Worm (Caenorhabditis elegans) whole organism, L4 larva: Measurements from ENCODE around the gene W07G1.1.
A peak's percentile ranks its signal among the peaks of the same experiment; 100 is the strongest.

ENCODE experiments used
- D1046.2 ChIP-seq: fragments of 200-800 bp; sonication (Bioruptor generic); IDR thresholded peaks from 2 replicates; pipeline ENCODE4 v1.3.6; 2022; ENCODE audit warnings: missing genetic modification characterization, missing compliant biosample characterization
- T20F7.1 ChIP-seq: fragments of 200-800 bp; sonication (Bioruptor generic); optimal IDR thresholded peaks from 2 replicates; lab custom pipeline; 2018; ENCODE audit warnings: mild to moderate bottlenecking, missing genetic modification characterization, missing compliant biosample characterization
- T26A8.4 ChIP-seq: fragments of 200-800 bp; sonication (Bioruptor generic); IDR thresholded peaks from 2 replicates; pipeline ENCODE4 v1.3.6; 2022; ENCODE audit warnings: missing genetic modification characterization, missing compliant biosample characterization
- Y5F2A.4 ChIP-seq: fragments of 200-800 bp; sonication (Bioruptor generic); optimal IDR thresholded peaks from 2 replicates; lab custom pipeline; 2018; ENCODE audit warnings: mild to moderate bottlenecking, missing genetic modification characterization, missing compliant biosample characterization
- Y75B8A.6 ChIP-seq: fragments of 200-800 bp; sonication (Bioruptor generic); IDR thresholded peaks from 2 replicates; pipeline ENCODE4 v1.3.6; 2022; ENCODE audit warnings: missing genetic modification reagents, missing genetic modification characterization, missing compliant biosample characterization
- aha-1 ChIP-seq: fragments of 150-350 bp; peaks from one replicate; lab custom pipeline; 2014; ENCODE audit warnings: missing biosample characterization, missing genetic modification characterization
- ama-1 ChIP-seq: fragments of 150-350 bp; optimal IDR thresholded peaks from 2 replicates; lab custom pipeline; 2014; ENCODE audit warnings: inconsistent platforms, mixed read lengths
- attf-4 ChIP-seq: sonication (generic microtip); optimal IDR thresholded peaks from 3 replicates; lab custom pipeline; 2017; ENCODE audit warnings: missing biosample characterization, missing genetic modification characterization
- ceh-20 ChIP-seq: fragments of 200-800 bp; sonication (Bioruptor generic); IDR thresholded peaks from 2 replicates; pipeline ENCODE4 v1.3.6; 2022; ENCODE audit warnings: missing genetic modification reagents, missing genetic modification characterization, missing compliant biosample characterization
- ceh-28 ChIP-seq: fragments of 150-350 bp; optimal IDR thresholded peaks from 2 replicates; lab custom pipeline; 2014; ENCODE audit warnings: missing biosample characterization, missing genetic modification reagents, missing genetic modification characterization
- cey-2 ChIP-seq: sonication (generic microtip); optimal IDR thresholded peaks from 3 replicates; lab custom pipeline; 2017; ENCODE audit warnings: missing genetic modification characterization, mild to moderate bottlenecking, missing compliant biosample characterization, antibody characterized with exemption, borderline replicate concordance; ENCODE audit not compliant: insufficient read depth
- daf-12 ChIP-seq: fragments of 150-350 bp; optimal IDR thresholded peaks from 2 replicates; lab custom pipeline; 2014; ENCODE audit warnings: missing biosample characterization, missing genetic modification reagents, missing genetic modification characterization
- daf-16 ChIP-seq, 3 experiments: sonication (generic microtip); optimal IDR thresholded peaks; 2 replicates each; lab custom pipeline; 2016 to 2017; ENCODE audit warnings: missing genetic modification characterization in 3 of 3, missing genetic modification reagents in 3 of 3, mild to moderate bottlenecking in 2 of 3, missing compliant biosample characterization in 2 of 3, missing biosample characterization in 1 of 3, moderate library complexity in 1 of 3
- daf-8 ChIP-seq: fragments of 200-800 bp; sonication (Bioruptor generic); IDR thresholded peaks from 2 replicates; pipeline ENCODE4 v1.3.6; 2022; ENCODE audit warnings: missing genetic modification characterization, missing compliant biosample characterization
- dmd-6 ChIP-seq: fragments of 200-800 bp; sonication (Bioruptor generic); IDR thresholded peaks from 2 replicates; pipeline ENCODE4 v1.3.6; 2022; ENCODE audit warnings: missing genetic modification reagents, missing genetic modification characterization, missing compliant biosample characterization
- dve-1 ChIP-seq: sonication (generic microtip); optimal IDR thresholded peaks from 2 replicates; lab custom pipeline; 2017; ENCODE audit warnings: antibody characterized with exemption, mild to moderate bottlenecking, missing genetic modification characterization, missing compliant biosample characterization; ENCODE audit not compliant: insufficient read depth
- egl-27 ChIP-seq: sonication (generic microtip); optimal IDR thresholded peaks from 3 replicates; lab custom pipeline; 2017; ENCODE audit warnings: missing biosample characterization, missing genetic modification reagents, missing genetic modification characterization
- egl-43 ChIP-seq: fragments of 200-800 bp; sonication (Bioruptor generic); IDR thresholded peaks from 2 replicates; pipeline ENCODE4 v1.3.6; 2022; ENCODE audit warnings: missing genetic modification reagents, missing genetic modification characterization, missing compliant biosample characterization
- fos-1 ChIP-seq: fragments of 150-350 bp; optimal IDR thresholded peaks from 2 replicates; lab custom pipeline; 2014; ENCODE audit warnings: missing biosample characterization, missing genetic modification characterization
- hif-1 ChIP-seq, 2 experiments: sonication (generic microtip); optimal IDR thresholded peaks; 2 replicates each; lab custom pipeline; 2016 to 2017; ENCODE audit warnings: missing compliant biosample characterization in 2 of 2, missing genetic modification characterization in 2 of 2, missing genetic modification reagents in 2 of 2, missing genotype in 2 of 2, mild to moderate bottlenecking in 1 of 2
- hlh-30 ChIP-seq: sonication (generic microtip); optimal IDR thresholded peaks from 2 replicates; lab custom pipeline; 2017; ENCODE audit warnings: antibody characterized with exemption, mild to moderate bottlenecking, missing genetic modification characterization, missing compliant biosample characterization; ENCODE audit not compliant: insufficient read depth
- lin-15B ChIP-seq: fragments of 150-350 bp; sonication (generic microtip); optimal IDR thresholded peaks from 3 replicates; lab custom pipeline; 2014; ENCODE audit warnings: missing biosample characterization, missing genetic modification characterization
- lir-3 ChIP-seq: sonication (generic microtip); optimal IDR thresholded peaks from 2 replicates; lab custom pipeline; 2016; ENCODE audit warnings: mild to moderate bottlenecking, missing genetic modification characterization, missing compliant biosample characterization
- lsy-2 ChIP-seq, 2 experiments: fragments of 150-350 bp in 1 of 2; sonication (generic microtip) in 1 of 2; optimal IDR thresholded peaks; 2 replicates each; lab custom pipeline; 2014 to 2017; ENCODE audit warnings: missing biosample characterization in 2 of 2, missing genetic modification characterization in 2 of 2
- madf-9 ChIP-seq: fragments of 200-800 bp; sonication (Bioruptor generic); conservative IDR thresholded peaks from 2 replicates; pipeline ENCODE4 v1.3.6; 2022; ENCODE audit warnings: missing genetic modification reagents, missing genetic modification characterization, missing compliant biosample characterization
- mdl-1 ChIP-seq, 2 experiments: fragments of 150-350 bp in 1 of 2; sonication (generic microtip) in 1 of 2; optimal IDR thresholded peaks; 2 replicates each; lab custom pipeline; 2014 to 2017; ENCODE audit warnings: missing biosample characterization in 2 of 2, missing genetic modification characterization in 2 of 2
- mep-1 ChIP-seq: fragments of 150-350 bp; sonication (generic microtip); optimal IDR thresholded peaks from 3 replicates; lab custom pipeline; 2014; ENCODE audit warnings: missing biosample characterization, missing genetic modification characterization
- mes-2 ChIP-seq: sonication (generic microtip); optimal IDR thresholded peaks from 2 replicates; lab custom pipeline; 2016; ENCODE audit warnings: missing genotype, mild to moderate bottlenecking, missing genetic modification characterization, missing compliant biosample characterization; ENCODE audit not compliant: poor library complexity, severe bottlenecking
- mxl-2 ChIP-seq: fragments of 200-800 bp; sonication (Bioruptor generic); conservative IDR thresholded peaks from 2 replicates; pipeline ENCODE4 v1.3.6; 2022; ENCODE audit warnings: missing genetic modification reagents, missing genetic modification characterization, missing compliant biosample characterization
- mxl-3 ChIP-seq: fragments of 200-800 bp; sonication (Bioruptor generic); optimal IDR thresholded peaks from 2 replicates; lab custom pipeline; 2018; ENCODE audit warnings: mild to moderate bottlenecking, missing genetic modification characterization, missing compliant biosample characterization
- nhr-111 ChIP-seq: fragments of 200-800 bp; sonication (Bioruptor generic); optimal IDR thresholded peaks from 2 replicates; lab custom pipeline; 2018; ENCODE audit warnings: mild to moderate bottlenecking, missing genetic modification characterization, missing compliant biosample characterization
- nhr-42 ChIP-seq: fragments of 200-800 bp; sonication (Bioruptor generic); IDR thresholded peaks from 2 replicates; pipeline ENCODE4 v1.3.6; 2022; ENCODE audit warnings: missing genetic modification characterization, missing compliant biosample characterization
- nhr-48 ChIP-seq: sonication (generic microtip); optimal IDR thresholded peaks from 2 replicates; lab custom pipeline; 2016; ENCODE audit warnings: mild to moderate bottlenecking, missing genetic modification characterization, missing compliant biosample characterization
- nhr-77 ChIP-seq: fragments of 150-350 bp; optimal IDR thresholded peaks from 2 replicates; lab custom pipeline; 2014; ENCODE audit warnings: missing biosample characterization, missing genetic modification characterization
- pqm-1 ChIP-seq: sonication (generic microtip); optimal IDR thresholded peaks from 2 replicates; lab custom pipeline; 2017; ENCODE audit warnings: missing biosample characterization, missing genetic modification characterization
- rbr-2 ChIP-seq: sonication (generic microtip); optimal IDR thresholded peaks from 2 replicates; lab custom pipeline; 2016; ENCODE audit warnings: missing genotype, missing genetic modification characterization, missing compliant biosample characterization
- saeg-2 ChIP-seq: fragments of 200-800 bp; sonication (Bioruptor generic); IDR thresholded peaks from 2 replicates; pipeline ENCODE4 v1.3.6; 2022; ENCODE audit warnings: missing genetic modification reagents, missing genetic modification characterization, missing compliant biosample characterization
- sdz-12 ChIP-seq: fragments of 200-800 bp; sonication (Bioruptor generic); optimal IDR thresholded peaks from 2 replicates; lab custom pipeline; 2018; ENCODE audit warnings: mild to moderate bottlenecking, missing genetic modification characterization, missing compliant biosample characterization
- set-16 ChIP-seq: fragments of 200-800 bp; sonication (Bioruptor generic); IDR thresholded peaks from 2 replicates; pipeline ENCODE4 v1.3.6; 2022; ENCODE audit warnings: missing genetic modification reagents, missing genetic modification characterization, missing compliant biosample characterization
- skn-1 ChIP-seq: fragments of 150-350 bp; optimal IDR thresholded peaks from 2 replicates; lab custom pipeline; 2014; ENCODE audit warnings: missing biosample characterization, missing genetic modification characterization
- tra-1 ChIP-seq: fragments of 200-800 bp; sonication (Bioruptor generic); IDR thresholded peaks from 2 replicates; pipeline ENCODE4 v1.3.6; 2022; ENCODE audit warnings: missing genetic modification reagents, missing genetic modification characterization, missing compliant biosample characterization
- unc-130 ChIP-seq: sonication (generic microtip); optimal IDR thresholded peaks from 2 replicates; lab custom pipeline; 2016; ENCODE audit warnings: missing genetic modification reagents, missing genetic modification characterization, missing compliant biosample characterization
- unc-62 ChIP-seq, 3 experiments: fragments of 150-350 bp in 1 of 3; sonication (generic microtip); optimal IDR thresholded peaks in 2 of 3; peaks in 1 of 3; 1 replicate in 1 of 3; 2 replicates in 2 of 3; lab custom pipeline; 2014 to 2017; ENCODE audit warnings: missing biosample characterization in 3 of 3, missing genetic modification characterization in 3 of 3, missing genetic modification reagents in 3 of 3, missing genotype in 1 of 3
- ztf-11 ChIP-seq: fragments of 150-350 bp; optimal IDR thresholded peaks from 2 replicates; lab custom pipeline; 2014; ENCODE audit warnings: missing biosample characterization, missing genetic modification characterization

The W07G1.1 gene

DNA sequence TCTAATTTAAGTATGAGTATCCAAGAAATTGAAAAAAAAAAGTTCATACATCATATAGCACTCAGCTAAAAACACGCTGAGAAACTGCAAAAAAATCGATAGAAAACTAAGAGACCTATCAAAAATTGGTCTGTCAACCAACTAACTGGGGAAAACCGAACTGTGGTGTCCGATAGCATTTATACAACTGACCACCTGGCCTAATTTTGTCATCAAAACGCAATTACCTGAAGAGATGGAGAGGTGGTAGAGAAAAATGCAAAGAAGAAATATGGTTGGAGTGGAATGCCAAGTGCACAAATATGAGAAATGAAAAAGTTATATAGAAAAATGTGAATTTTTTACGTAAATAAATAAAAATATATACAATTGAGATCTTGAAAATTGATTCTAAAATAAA, 34.1 kb upstream of the W07G1.1 start, which contains the start of gene Y39G8B.1 (continued):
- peak; percentile 46 for TF ChIP-seq nhr-77 (tag; lab: Kevin White, UChicago)
- no peak for TF ChIP-seq rbr-2 (tag; lab: Kevin White, UChicago)
- no peak for TF ChIP-seq daf-16 (GFP tag; optimal IDR thresholded peaks at IDR 0.05; lab: Kevin White, UChicago)
- TF ChIP-seq daf-16 (tag; optimal IDR thresholded peaks at IDR 0.05; lab: Kevin White, UChicago), result peak; percentile 41
- no peak for TF ChIP-seq Y75B8A.6
- TF ChIP-seq pqm-1 (tag; lab: Kevin White, UChicago), result peak; percentile 5
- TF ChIP-seq mdl-1 (tag; optimal IDR thresholded peaks at IDR 0.05; lab: Kevin White, UChicago), result peak in 1 of 2 experiments; percentile 29
- TF ChIP-seq lsy-2 (tag; optimal IDR thresholded peaks at IDR 0.05; lab: Kevin White, UChicago), result peak in 1 of 2 experiments; percentile 40
- TF ChIP-seq hlh-30 (tag; lab: Kevin White, UChicago), result peak; percentile 15
- TF ChIP-seq Y5F2A.4, result no peak
- peak; percentile 17 for TF ChIP-seq mxl-3
- TF ChIP-seq mxl-2 (GFP tag; lab: Robert Waterston, UW), result no peak
- TF ChIP-seq mes-2 (tag; lab: Kevin White, UChicago), result peak; percentile 36
- no peak for TF ChIP-seq daf-8 (GFP tag; lab: Robert Waterston, UW)
- TF ChIP-seq ceh-20 (GFP tag; lab: Robert Waterston, UW), result no peak
- no peak for TF ChIP-seq fos-1
- no peak for TF ChIP-seq nhr-48
- no peak for TF ChIP-seq nhr-111 (GFP tag; lab: Kevin White, UChicago)
- TF ChIP-seq sdz-12 (GFP tag; lab: Kevin White, UChicago), result no peak
- no peak for TF ChIP-seq skn-1 (tag; lab: Kevin White, UChicago)
- no peak for TF ChIP-seq lir-3 (tag; lab: Kevin White, UChicago)
- TF ChIP-seq dve-1 (tag; lab: Kevin White, UChicago), result peak; percentile 60
- no peak for TF ChIP-seq hif-1 (tag; optimal IDR thresholded peaks at IDR 0.05; lab: Kevin White, UChicago)
- no peak for TF ChIP-seq set-16 (GFP tag; lab: Robert Waterston, UW)
- 0 out of 2 replicates have a peak, but pooled peaks have one; percentile 19 for TF ChIP-seq dmd-6 (GFP tag; lab: Robert Waterston, UW)
- TF ChIP-seq unc-62 (GFP tag; optimal IDR thresholded peaks at IDR 0.05 in 1 of 2; lab: Kevin White, UChicago), result peak in 1 of 2 experiments; percentile 79
- no peak for TF ChIP-seq unc-62 (tag; optimal IDR thresholded peaks at IDR 0.05; lab: Kevin White, UChicago)
- no peak for TF ChIP-seq ama-1 (lab: Kevin White, UChicago)
- TF ChIP-seq lin-15B (tag; lab: Kevin White, UChicago), result no peak
- TF ChIP-seq tra-1, result no peak
- TF ChIP-seq ceh-28 (tag; lab: Kevin White, UChicago), result no peak
- TF ChIP-seq mep-1 (tag; lab: Kevin White, UChicago), result peak; percentile 32
- no peak for TF ChIP-seq D1046.2
- TF ChIP-seq, all 104 proteins: peak for 15

DNA sequence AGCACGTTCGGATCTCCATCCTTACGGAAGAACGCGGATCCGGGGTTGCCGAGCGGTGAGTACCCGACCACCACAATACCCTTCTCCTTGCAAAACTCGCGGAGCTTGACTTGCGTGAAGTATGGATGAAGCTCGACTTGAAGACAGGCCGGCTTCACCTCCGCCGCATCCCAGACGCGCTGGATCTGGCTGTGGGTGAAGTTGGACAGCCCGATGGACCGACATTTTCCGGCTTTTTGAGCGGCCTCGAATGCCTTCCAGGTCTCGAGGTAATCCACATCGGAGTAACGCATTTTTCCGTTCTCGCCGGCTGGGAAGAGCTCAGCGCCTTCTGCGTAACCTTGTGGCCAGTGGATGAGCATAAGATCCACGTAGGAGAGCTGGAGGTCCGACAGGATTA, 32.8 kb upstream of the W07G1.1 start:
- TF ChIP-seq nhr-42 (GFP tag; lab: Robert Waterston, UW) (peak; percentile 54), egl-43 (GFP tag; lab: Robert Waterston, UW) (0 out of 2 replicates have a peak, but pooled peaks have one; percentile 32), ztf-11 (tag; lab: Kevin White, UChicago) (no peak), aha-1 (tag; lab: Kevin White, UChicago) (peak; percentile 87), egl-27 (no peak), set-16 (GFP tag; lab: Robert Waterston, UW) (peak; percentile 82)
- TF ChIP-seq, all 104 proteins: peak for 4

DNA sequence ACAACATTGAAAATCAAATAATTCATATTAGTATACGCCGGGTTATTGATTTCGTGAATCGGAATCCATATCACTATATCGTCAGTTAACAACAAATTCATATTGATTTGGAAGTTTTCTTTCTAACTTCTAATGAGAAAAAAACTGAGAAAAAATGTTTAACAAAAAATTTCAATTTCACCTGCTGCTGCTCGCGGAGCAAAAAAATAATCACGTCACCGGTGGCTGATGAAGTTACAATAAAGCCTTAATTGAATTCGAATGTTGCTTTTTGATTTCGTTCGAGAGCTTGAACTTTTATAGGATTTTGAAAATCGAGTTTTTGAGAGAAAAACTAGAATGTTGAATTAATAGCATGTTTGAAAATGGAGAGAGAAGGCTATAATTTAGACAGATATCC, 29.5 kb upstream of the W07G1.1 start, which contains the start of gene sre-43:
Gene sre-43 (minus strand): TSS at position 101 of the 400 bp plus-strand sequence.
- TF ChIP-seq mes-2 (tag; lab: Kevin White, UChicago) (no peak), lin-15B (tag; lab: Kevin White, UChicago) (no peak), Y75B8A.6 (no peak), tra-1 (no peak), daf-12 (tag; lab: Kevin White, UChicago) (no peak), attf-4 (tag; lab: Kevin White, UChicago) (no peak), cey-2 (tag; lab: Kevin White, UChicago) (no peak), mdl-1 (tag; optimal IDR thresholded peaks at IDR 0.05; lab: Kevin White, UChicago) (no peak), T26A8.4 (GFP tag; lab: Robert Waterston, UW) (no peak), T20F7.1 (GFP tag; lab: Kevin White, UChicago) (no peak), lsy-2 (tag; optimal IDR thresholded peaks at IDR 0.05; lab: Kevin White, UChicago) (no peak), nhr-48 (no peak), madf-9 (GFP tag; lab: Robert Waterston, UW) (no peak), saeg-2 (no peak), unc-130 (no peak)
